Worm (Caenorhabditis elegans) whole organism, L1 larva: ENCODE measurements around the gene clc-8.
"Not testable (repeated sequence)": the region's sequence is repeated elsewhere in the genome, so short reads cannot be mapped to it uniquely, and the experiment has no call there.

ENCODE experiments used
- aha-1 ChIP-seq: fragments of 150-350 bp; optimal IDR thresholded peaks from 2 replicates; lab custom pipeline; 2014; ENCODE audit warnings: missing biosample characterization, missing genetic modification characterization
- ama-1 ChIP-seq: fragments of 150-350 bp; optimal IDR thresholded peaks from 2 replicates; lab custom pipeline; 2014
- ceh-8 ChIP-seq: fragments of 200-800 bp; sonication (Bioruptor generic); optimal IDR thresholded peaks from 2 replicates; lab custom pipeline; 2018; ENCODE audit warnings: mild to moderate bottlenecking, missing genetic modification characterization, moderate library complexity, missing compliant biosample characterization
- ceh-82 ChIP-seq, 3 experiments: fragments of 150-350 bp in 1 of 3; sonication (generic microtip) in 2 of 3; optimal IDR thresholded peaks; 2 replicates each; lab custom pipeline; 2014 to 2017; ENCODE audit warnings: missing biosample characterization in 3 of 3, missing genetic modification characterization in 3 of 3
- ceh-88 ChIP-seq: fragments of 200-800 bp; sonication (Bioruptor generic); IDR thresholded peaks from 2 replicates; pipeline ENCODE4 v1.3.6; 2022; ENCODE audit warnings: missing genetic modification characterization, missing compliant biosample characterization
- ces-1 ChIP-seq: fragments of 150-350 bp; optimal IDR thresholded peaks from 2 replicates; lab custom pipeline; 2014; ENCODE audit warnings: missing biosample characterization, missing genetic modification reagents, missing genetic modification characterization
- dpl-1 ChIP-seq, 3 experiments: fragments of 150-350 bp in 2 of 3; sonication (generic microtip) in 1 of 3; optimal IDR thresholded peaks; 2 replicates each; lab custom pipeline; 2014 to 2017; ENCODE audit warnings: missing biosample characterization in 3 of 3, missing genetic modification characterization in 3 of 3, missing genetic modification reagents in 3 of 3
- efl-1 ChIP-seq, 4 experiments: fragments of 150-350 bp; optimal IDR thresholded peaks in 3 of 4; peaks in 1 of 4; 1 replicate in 1 of 4; 2 replicates in 3 of 4; lab custom pipeline; 2014; ENCODE audit warnings: missing biosample characterization in 2 of 4, missing genetic modification characterization in 2 of 4, missing genetic modification reagents in 2 of 4
- efl-3 ChIP-seq: fragments of 200-800 bp; sonication (Bioruptor generic); optimal IDR thresholded peaks from 2 replicates; lab custom pipeline; 2018; ENCODE audit warnings: mild to moderate bottlenecking, missing genetic modification characterization, missing compliant biosample characterization
- egl-13 ChIP-seq: sonication (generic microtip); optimal IDR thresholded peaks from 2 replicates; lab custom pipeline; 2016; ENCODE audit warnings: missing genotype, missing genetic modification reagents, missing genetic modification characterization, missing compliant biosample characterization
- egl-27 ChIP-seq, 2 experiments: fragments of 150-350 bp in 1 of 2; sonication (generic microtip); optimal IDR thresholded peaks; 3 replicates each; lab custom pipeline; 2017 to 2018; ENCODE audit warnings: missing biosample characterization in 2 of 2, missing genetic modification characterization in 2 of 2, missing genetic modification reagents in 2 of 2
- elt-2 ChIP-seq: sonication (generic microtip); optimal IDR thresholded peaks from 2 replicates; lab custom pipeline; 2016; ENCODE audit warnings: missing genetic modification characterization, mild to moderate bottlenecking, inconsistent platforms, missing compliant biosample characterization, missing genetic modification reagents
- fkh-10 ChIP-seq: sonication (generic microtip); optimal IDR thresholded peaks from 2 replicates; lab custom pipeline; 2017; ENCODE audit warnings: missing biosample characterization, missing genetic modification reagents, missing genetic modification characterization
- fkh-4 ChIP-seq: sonication (generic microtip); optimal IDR thresholded peaks from 2 replicates; lab custom pipeline; 2016; ENCODE audit warnings: missing compliant biosample characterization, missing genetic modification characterization, borderline replicate concordance
- fkh-8 ChIP-seq: sonication (generic microtip); optimal IDR thresholded peaks from 2 replicates; lab custom pipeline; 2016; ENCODE audit warnings: mild to moderate bottlenecking, missing genetic modification characterization, missing compliant biosample characterization
- fos-1 ChIP-seq: fragments of 150-350 bp; optimal IDR thresholded peaks from 2 replicates; lab custom pipeline; 2014; ENCODE audit warnings: missing biosample characterization, missing genetic modification characterization
- grh-1 ChIP-seq: fragments of 200-800 bp; sonication (Bioruptor generic); IDR thresholded peaks from 2 replicates; pipeline ENCODE4 v1.3.6; 2022; ENCODE audit warnings: missing genetic modification reagents, missing genetic modification characterization, missing compliant biosample characterization
- hpl-2 ChIP-seq: fragments of 150-350 bp; optimal IDR thresholded peaks from 2 replicates; lab custom pipeline; 2014; ENCODE audit warnings: missing biosample characterization, missing genetic modification reagents, missing genetic modification characterization
- isw-1 ChIP-seq: fragments of 200-800 bp; sonication (Bioruptor generic); IDR thresholded peaks from 2 replicates; pipeline ENCODE4 v1.3.6; 2022; ENCODE audit warnings: missing genetic modification characterization, missing compliant biosample characterization
- lin-14 ChIP-seq: fragments of 200-800 bp; sonication (Bioruptor generic); optimal IDR thresholded peaks from 2 replicates; lab custom pipeline; 2018; ENCODE audit warnings: mild to moderate bottlenecking, missing genetic modification characterization, moderate library complexity, missing compliant biosample characterization
- lin-15B ChIP-seq: fragments of 150-350 bp; sonication (generic microtip); optimal IDR thresholded peaks from 3 replicates; lab custom pipeline; 2014; ENCODE audit warnings: missing biosample characterization, missing genetic modification characterization
- lin-35 ChIP-seq, 2 experiments: fragments of 150-350 bp; optimal IDR thresholded peaks; 2 replicates each; lab custom pipeline; 2014; ENCODE audit warnings: missing biosample characterization in 2 of 2, missing genetic modification characterization in 2 of 2, missing genetic modification reagents in 2 of 2
- lin-39 ChIP-seq: fragments of 150-350 bp; optimal IDR thresholded peaks from 2 replicates; lab custom pipeline; 2014; ENCODE audit warnings: missing biosample characterization, missing genetic modification reagents, missing genetic modification characterization
- lir-3 ChIP-seq: sonication (generic microtip); optimal IDR thresholded peaks from 2 replicates; lab custom pipeline; 2016; ENCODE audit warnings: mild to moderate bottlenecking, missing genetic modification characterization, moderate library complexity, missing compliant biosample characterization; ENCODE audit not compliant: poor library complexity
- lsy-2 ChIP-seq, 2 experiments: fragments of 150-350 bp; optimal IDR thresholded peaks; 2 replicates each; lab custom pipeline; 2014; ENCODE audit warnings: missing biosample characterization in 2 of 2, missing genetic modification characterization in 2 of 2
- mab-9 ChIP-seq: fragments of 200-800 bp; sonication (Bioruptor generic); IDR thresholded peaks from 2 replicates; pipeline ENCODE4 v1.3.6; 2022; ENCODE audit warnings: missing genetic modification reagents, missing genetic modification characterization, missing compliant biosample characterization
- mdl-1 ChIP-seq, 2 experiments: fragments of 150-350 bp; optimal IDR thresholded peaks; 2 replicates each; lab custom pipeline; 2014 to 2017; ENCODE audit warnings: missing biosample characterization in 2 of 2, missing genetic modification characterization in 2 of 2, inconsistent platforms in 1 of 2
- nhr-11 ChIP-seq: fragments of 150-350 bp; optimal IDR thresholded peaks from 2 replicates; lab custom pipeline; 2014; ENCODE audit warnings: missing biosample characterization, missing genetic modification characterization
- nhr-47 ChIP-seq: sonication (generic microtip); optimal IDR thresholded peaks from 2 replicates; lab custom pipeline; 2016; ENCODE audit warnings: mild to moderate bottlenecking, missing genetic modification characterization, moderate library complexity, missing compliant biosample characterization
- nhr-71 ChIP-seq: sonication (generic microtip); optimal IDR thresholded peaks from 2 replicates; lab custom pipeline; 2016; ENCODE audit warnings: mild to moderate bottlenecking, missing genetic modification characterization, moderate library complexity, missing compliant biosample characterization
- nhr-84 ChIP-seq: sonication (generic microtip); optimal IDR thresholded peaks from 2 replicates; lab custom pipeline; 2017; ENCODE audit warnings: missing biosample characterization, missing genetic modification characterization
- pax-3 ChIP-seq: fragments of 200-800 bp; sonication (Bioruptor generic); optimal IDR thresholded peaks from 2 replicates; lab custom pipeline; 2018; ENCODE audit warnings: mild to moderate bottlenecking, missing genetic modification characterization, moderate library complexity, missing compliant biosample characterization
- rnt-1 ChIP-seq: sonication (generic microtip); optimal IDR thresholded peaks from 2 replicates; lab custom pipeline; 2016; ENCODE audit warnings: mild to moderate bottlenecking, missing genetic modification characterization, moderate library complexity, missing compliant biosample characterization
- snu-23 ChIP-seq: sonication (generic microtip); optimal IDR thresholded peaks from 2 replicates; lab custom pipeline; 2016; ENCODE audit warnings: missing genetic modification characterization, missing compliant biosample characterization
- sptf-1 ChIP-seq: fragments of 150-350 bp; optimal IDR thresholded peaks from 2 replicates; lab custom pipeline; 2014; ENCODE audit warnings: missing biosample characterization, missing genetic modification characterization
- swsn-7 ChIP-seq: sonication (generic microtip); optimal IDR thresholded peaks from 2 replicates; lab custom pipeline; 2016; ENCODE audit warnings: missing genetic modification characterization, missing compliant biosample characterization
- tbx-2 ChIP-seq: sonication (generic microtip); optimal IDR thresholded peaks from 2 replicates; lab custom pipeline; 2016; ENCODE audit warnings: missing genetic modification characterization, missing compliant biosample characterization
- unc-30 ChIP-seq: sonication (generic microtip); optimal IDR thresholded peaks from 2 replicates; lab custom pipeline; 2017; ENCODE audit warnings: missing biosample characterization, missing genetic modification characterization
- unc-62 ChIP-seq: fragments of 150-350 bp; optimal IDR thresholded peaks from 2 replicates; lab custom pipeline; 2014; ENCODE audit warnings: missing biosample characterization, missing genetic modification reagents, missing genetic modification characterization
- unc-86 ChIP-seq: sonication (generic microtip); optimal IDR thresholded peaks from 2 replicates; lab custom pipeline; 2016; ENCODE audit warnings: missing genetic modification characterization, missing compliant biosample characterization
- xbp-1 ChIP-seq: sonication (generic microtip); optimal IDR thresholded peaks from 2 replicates; lab custom pipeline; 2016; ENCODE audit warnings: missing genetic modification characterization, missing compliant biosample characterization
- zip-4 ChIP-seq: fragments of 200-800 bp; sonication (Bioruptor generic); optimal IDR thresholded peaks from 2 replicates; lab custom pipeline; 2018; ENCODE audit warnings: mild to moderate bottlenecking, missing genetic modification characterization, moderate library complexity, missing compliant biosample characterization
- ztf-4 ChIP-seq: fragments of 150-350 bp; optimal IDR thresholded peaks from 2 replicates; lab custom pipeline; 2014; ENCODE audit warnings: missing biosample characterization, missing genetic modification characterization

clc-8 gene

DNA sequence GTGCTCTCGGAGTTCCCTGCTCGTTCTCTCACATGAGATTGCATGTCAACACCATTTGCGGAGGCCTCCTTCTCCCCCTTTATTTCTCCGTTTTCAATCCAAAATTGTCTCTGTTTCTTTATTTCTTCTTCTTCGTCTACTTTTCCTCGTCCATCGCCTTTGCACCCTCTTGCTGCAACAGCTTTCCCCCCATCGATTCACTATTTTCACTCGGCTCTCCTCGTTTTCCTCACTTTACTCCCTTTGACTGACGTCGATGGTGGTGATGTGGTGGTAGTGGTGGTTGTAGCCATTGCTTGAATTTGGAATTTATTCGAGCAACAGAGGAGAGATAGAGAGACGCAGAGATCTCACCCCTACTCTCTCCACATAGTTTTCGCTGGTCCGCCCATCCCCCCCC lies 22.3 kb upstream of the clc-8 start:
- TF ChIP-seq lsy-2 (tag; optimal IDR thresholded peaks at IDR 0.05; lab: Kevin White, UChicago) (peak in 1 of 2 experiments; percentile 66), ceh-88 (GFP tag; lab: Robert Waterston, UW) (no peak), lin-15B (tag; lab: Kevin White, UChicago) (no peak), fos-1 (tag; lab: Kevin White, UChicago) (no peak), unc-30 (no peak), rnt-1 (tag; lab: Kevin White, UChicago) (no peak), pax-3 (peak; percentile 33), elt-2 (tag; lab: Kevin White, UChicago) (no peak), egl-27 (tag; optimal IDR thresholded peaks at IDR 0.05; lab: Kevin White, UChicago) (no peak), nhr-47 (tag; lab: Kevin White, UChicago) (peak; percentile 49), efl-1 (optimal IDR thresholded peaks at IDR 0.05; lab: Kevin White, UChicago) (peak; percentile 28 to 31), efl-1 (GFP tag; optimal IDR thresholded peaks at IDR 0.05 in 1 of 2; lab: Kevin White, UChicago) (no peak), efl-3 (GFP tag; lab: Kevin White, UChicago) (no peak), nhr-11 (tag; lab: Kevin White, UChicago) (no peak), lin-39 (tag; lab: Kevin White, UChicago) (no peak), lin-14 (GFP tag; lab: Kevin White, UChicago) (peak; percentile 93), fkh-4 (tag; lab: Kevin White, UChicago) (no peak), unc-86 (peak; percentile 75), hpl-2 (GFP tag; lab: Kevin White, UChicago) (no peak), nhr-71 (tag; lab: Kevin White, UChicago) (peak; percentile 52), aha-1 (no peak), lir-3 (no peak), mdl-1 (tag; optimal IDR thresholded peaks at IDR 0.05; lab: Kevin White, UChicago) (no peak), xbp-1 (tag; lab: Kevin White, UChicago) (peak; percentile 47), sptf-1 (tag; lab: Kevin White, UChicago) (no peak), dpl-1 (GFP tag; optimal IDR thresholded peaks at IDR 0.05; lab: Kevin White, UChicago) (peak in 1 of 3 experiments; percentile 25), swsn-7 (tag; lab: Kevin White, UChicago) (peak; percentile 51), tbx-2 (tag; lab: Kevin White, UChicago) (peak; percentile 44), lin-35 (GFP tag; optimal IDR thresholded peaks at IDR 0.05; lab: Kevin White, UChicago) (peak in 1 of 2 experiments; percentile 29), zip-4 (no peak), grh-1 (GFP tag; lab: Robert Waterston, UW) (no peak), ceh-82 (tag; optimal IDR thresholded peaks at IDR 0.05; lab: Kevin White, UChicago) (peak; percentile 6 to 73 (median 32)), fkh-8 (peak; percentile 78), isw-1 (GFP tag; lab: Robert Waterston, UW) (peak; percentile 36), nhr-84 (tag; lab: Kevin White, UChicago) (no peak), fkh-10 (GFP tag; lab: Kevin White, UChicago) (peak; percentile 76), ceh-8 (GFP tag; lab: Kevin White, UChicago) (peak; percentile 2), ztf-4 (no peak), ces-1 (GFP tag; lab: Kevin White, UChicago) (no peak), mab-9 (no peak), egl-13 (tag; lab: Kevin White, UChicago) (peak; percentile 38), ama-1 (lab: Kevin White, UChicago) (no peak), snu-23 (GFP tag; lab: Kevin White, UChicago) (peak; percentile 49)

DNA sequence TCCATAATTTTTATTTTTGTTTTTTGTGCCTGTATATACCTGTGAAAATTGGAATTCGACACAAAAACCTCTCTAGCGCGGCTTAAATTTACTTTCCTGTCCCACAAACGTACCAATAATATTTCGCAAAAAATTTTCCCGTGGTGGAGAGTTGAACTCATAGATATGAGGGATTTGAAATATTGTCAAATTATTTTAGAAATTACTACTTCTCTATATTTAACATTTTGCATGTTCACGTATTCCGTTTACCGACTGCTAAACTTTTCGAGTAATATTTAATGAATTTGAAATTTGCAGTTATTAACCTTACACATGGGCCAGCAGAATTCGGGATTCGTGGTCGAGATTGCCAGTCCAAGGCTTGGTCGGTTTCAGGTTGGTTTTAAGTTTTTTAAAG lies 20.1 kb upstream of the clc-8 start, which contains the start of gene Y67A10A.7:
Y67A10A.7 (plus strand) TSS at position 301 of the 400 bp plus-strand sequence.
- TF ChIP-seq isw-1 (GFP tag; lab: Robert Waterston, UW); unc-62 (GFP tag; lab: Kevin White, UChicago); mdl-1 (tag; optimal IDR thresholded peaks at IDR 0.05; lab: Kevin White, UChicago): not testable (repeated sequence)
